In the genomic region with DNA sequence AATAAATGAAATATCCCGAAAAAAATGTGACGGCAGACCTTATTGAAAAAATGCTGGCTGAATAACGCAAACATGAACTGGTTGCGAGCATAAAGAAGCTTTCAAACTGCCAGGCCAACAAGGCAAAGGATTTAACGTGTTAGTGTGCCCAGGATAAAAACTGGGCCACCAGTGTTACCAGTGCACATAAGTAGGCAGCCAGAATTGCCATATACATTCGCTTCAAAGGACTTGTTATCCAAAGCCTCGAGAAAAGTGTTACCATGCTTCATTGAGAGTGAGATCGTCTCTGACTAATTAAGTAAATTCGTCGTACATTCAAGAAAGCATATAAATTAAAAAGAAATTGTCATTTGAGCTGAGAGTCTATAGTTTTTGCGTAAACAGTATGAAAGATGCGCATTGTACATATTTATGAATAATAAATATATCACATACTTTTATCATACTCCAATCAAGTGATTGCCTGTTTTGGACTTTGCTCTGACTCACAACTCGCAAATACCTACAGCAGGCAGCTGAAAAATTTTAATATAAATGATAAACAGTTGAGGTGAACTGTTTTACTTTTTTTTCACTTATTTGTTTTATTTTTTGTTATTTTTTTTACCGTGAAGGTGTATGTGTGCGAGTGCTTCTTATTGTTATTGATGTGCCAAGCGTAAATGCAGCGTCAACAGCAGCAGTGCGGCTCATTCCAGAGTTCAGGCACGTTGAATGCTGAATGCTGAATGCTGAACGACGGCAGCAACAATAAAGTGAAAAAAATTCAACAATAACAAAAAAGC, we compare ENCODE assay signal across 5 fruit fly cellular contexts.
TF ChIP-seq lines count a peak whose summit lies in the region.

No protein-coding gene starts in this region.

TF ChIP-seq in whole organism, adult, 20 proteins besides CTCF, POLR2A, EP300 and RAD21 (continued from another document):
- TF ChIP-seq cic (GFP tag; optimal IDR thresholded peaks at IDR 0.05; lab: Kevin White, UChicago) (no peak), ovo (GFP tag; optimal IDR thresholded peaks at IDR 0.05; lab: Kevin White, UChicago) (no peak), tj (GFP tag; optimal IDR thresholded peaks at IDR 0.05; lab: Kevin White, UChicago) (peak; percentile 91)

TF ChIP-seq in whole organism, embryonic, 481 proteins besides CTCF, POLR2A, EP300 and RAD21 (continued from another document):
- TF ChIP-seq CG2116 (GFP tag; optimal IDR thresholded peaks at IDR 0.05; lab: Kevin White, UChicago) (no peak), PHDP (tag; optimal IDR thresholded peaks at IDR 0.05; lab: Kevin White, UChicago) (no peak), gcm2 (GFP tag; optimal IDR thresholded peaks at IDR 0.05; lab: Kevin White, UChicago) (no peak), CG10274 (GFP tag; optimal IDR thresholded peaks at IDR 0.05; lab: Kevin White, UChicago) (no peak), Atf-2 (GFP tag; optimal IDR thresholded peaks at IDR 0.05; lab: Kevin White, UChicago) (no peak), ATbp (GFP tag; optimal IDR thresholded peaks at IDR 0.05; lab: Kevin White, UChicago) (peak; percentile 12), stwl (tag; optimal IDR thresholded peaks at IDR 0.05; lab: Kevin White, UChicago) (peak; percentile 91), H15 (GFP tag; IDR thresholded peaks at IDR 0.05; lab: Robert Waterston, UW) (no peak), bowl (GFP tag; IDR thresholded peaks at IDR 0.05; lab: Robert Waterston, UW) (no peak), CG4404 (GFP tag; IDR thresholded peaks at IDR 0.05; lab: Robert Waterston, UW) (no peak), sqz (GFP tag; optimal IDR thresholded peaks at IDR 0.05; lab: Kevin White, UChicago) (peak; percentile 20), CG6765 (GFP tag; optimal IDR thresholded peaks at IDR 0.05; lab: Kevin White, UChicago) (no peak)

TF ChIP-seq in whole organism, prepupa, 60 proteins besides CTCF, POLR2A, EP300 and RAD21 (continued from another document):
- TF ChIP-seq CG8119 (GFP tag; IDR thresholded peaks at IDR 0.05; lab: Robert Waterston, UW) (0 out of 3 replicates have a peak, but pooled peaks have one; percentile 22), CG6854 (GFP tag; optimal IDR thresholded peaks at IDR 0.05; lab: Kevin White, UChicago) (peak; percentile 10), Eip93F (GFP tag; optimal IDR thresholded peaks at IDR 0.05; lab: Kevin White, UChicago) (peak; percentile 51), ss (GFP tag; optimal IDR thresholded peaks at IDR 0.05; lab: Kevin White, UChicago) (peak; percentile 15 to 67), Smox (GFP tag; optimal IDR thresholded peaks at IDR 0.05; lab: Kevin White, UChicago) (peak; percentile 14), CG7368 (GFP tag; optimal IDR thresholded peaks at IDR 0.05; lab: Kevin White, UChicago) (peak; percentile 23), vri (GFP tag; optimal IDR thresholded peaks at IDR 0.05; lab: Kevin White, UChicago) (peak; percentile 51), CG4318 (GFP tag; optimal IDR thresholded peaks at IDR 0.05; lab: Kevin White, UChicago) (no peak), fd59A (GFP tag; optimal IDR thresholded peaks at IDR 0.05; lab: Kevin White, UChicago) (no peak)

TF ChIP-seq in whole organism, pupa, 21 proteins besides CTCF, POLR2A, EP300 and RAD21 (continued from another document):
- TF ChIP-seq CG17806 (tag; optimal IDR thresholded peaks at IDR 0.05; lab: Kevin White, UChicago) = no peak
- TF ChIP-seq CG8159 (tag; optimal IDR thresholded peaks at IDR 0.05; lab: Kevin White, UChicago) = no peak

TF ChIP-seq in whole organism, wandering third instar larva, 38 proteins besides CTCF, POLR2A, EP300 and RAD21 (continued from another document):
- TF ChIP-seq dmrt93B (GFP tag; optimal IDR thresholded peaks at IDR 0.05; lab: Kevin White, UChicago) (no peak), rgr (GFP tag; optimal IDR thresholded peaks at IDR 0.05; lab: Kevin White, UChicago) (peak; percentile 14), brk (GFP tag; optimal IDR thresholded peaks at IDR 0.05; lab: Kevin White, UChicago) (no peak), HLH106 (tag; optimal IDR thresholded peaks at IDR 0.05; lab: Kevin White, UChicago) (no peak), N (GFP tag; optimal IDR thresholded peaks at IDR 0.05; lab: Kevin White, UChicago) (no peak), sage (GFP tag; optimal IDR thresholded peaks at IDR 0.05; lab: Kevin White, UChicago) (peak; percentile 43), Abd-B (GFP tag; optimal IDR thresholded peaks at IDR 0.05; lab: Kevin White, UChicago) (no peak), Hr83 (GFP tag; optimal IDR thresholded peaks at IDR 0.05; lab: Kevin White, UChicago; ENCODE audit: poor library complexity, severe bottlenecking) (no peak), CrebA (GFP tag; optimal IDR thresholded peaks at IDR 0.05; lab: Kevin White, UChicago; ENCODE audit: borderline replicate concordance) (no peak), fru (GFP tag; optimal IDR thresholded peaks at IDR 0.05; lab: Kevin White, UChicago) (no peak)
